Worm (Caenorhabditis elegans): Measurements from ENCODE around the gene F11G11.4.
A peak's percentile ranks its signal among the peaks of the same experiment; 100 is the strongest.

DNA sequence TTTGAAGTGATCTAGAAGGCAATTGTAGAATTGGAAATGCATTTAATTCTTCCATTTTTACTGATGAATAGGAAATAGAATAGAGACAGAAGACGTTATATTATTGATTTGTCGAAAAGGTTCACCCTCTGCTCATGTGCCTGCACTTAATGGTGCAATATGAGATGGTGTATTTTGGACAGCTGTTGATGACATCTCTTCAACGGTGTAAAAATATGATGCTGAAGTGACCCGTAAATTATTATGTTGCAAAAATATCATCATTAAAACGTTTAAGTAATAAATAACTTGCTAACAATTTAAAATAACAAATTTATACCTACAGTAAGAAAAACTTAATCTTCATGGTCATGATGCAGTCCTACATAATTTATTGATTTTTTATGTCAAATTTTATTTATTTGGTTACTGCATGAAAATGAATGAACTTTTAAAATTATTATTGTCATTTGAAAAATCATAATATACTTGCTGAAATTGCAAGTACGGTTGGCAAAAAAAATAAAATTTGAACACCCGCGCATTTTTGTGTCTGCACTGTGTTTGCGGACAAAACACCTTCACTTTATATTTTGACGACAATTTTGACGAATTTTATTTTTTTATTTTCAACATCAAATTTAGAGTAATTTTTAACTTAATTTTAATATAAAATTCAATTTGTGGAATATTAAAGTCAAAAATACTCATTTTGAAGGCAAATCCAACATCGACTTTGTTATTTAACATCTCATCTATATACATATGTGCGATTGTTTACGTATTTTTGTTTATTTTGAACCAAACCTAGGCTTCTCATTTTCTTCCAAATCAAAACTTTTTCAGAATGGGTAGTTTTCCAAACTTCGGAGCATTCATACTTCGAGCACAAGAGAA is 32.4 kb upstream of the F11G11.4 start, which contains the start of the genes fbxb-88 and tbck-1:
- TF ChIP-seq snpc-4 (tag; optimal IDR thresholded peaks at IDR 0.05), result no peak
- TF ChIP-seq nhr-12 (tag; optimal IDR thresholded peaks at IDR 0.05), result no peak
- no peak for TF ChIP-seq tbx-8 (GFP tag; optimal IDR thresholded peaks at IDR 0.05)
- peak; percentile 59 for TF ChIP-seq unc-62 (GFP tag; optimal IDR thresholded peaks at IDR 0.05)
- TF ChIP-seq unc-39 (tag; optimal IDR thresholded peaks at IDR 0.05), result no peak
- TF ChIP-seq pha-4 (tag; optimal IDR thresholded peaks at IDR 0.05), result no peak
- no peak for TF ChIP-seq lin-13 (tag; optimal IDR thresholded peaks at IDR 0.05)
- TF ChIP-seq nhr-2 (tag; optimal IDR thresholded peaks at IDR 0.05), result peak; percentile 43
- TF ChIP-seq lsy-2 (tag; optimal IDR thresholded peaks at IDR 0.05), result peak; percentile 47
- peak; percentile 52 for TF ChIP-seq cnd-1 (tag; optimal IDR thresholded peaks at IDR 0.05)
- no peak for TF ChIP-seq drap-1 (GFP tag; optimal IDR thresholded peaks at IDR 0.05)
- no peak for TF ChIP-seq elt-1 (tag; optimal IDR thresholded peaks at IDR 0.05; ENCODE audit: borderline replicate concordance, insufficient read depth)
- TF ChIP-seq nhr-76 (tag; optimal IDR thresholded peaks at IDR 0.05), result no peak

All from whole organism, mixed stage, embryonic.